Fruit fly (Drosophila melanogaster): ENCODE results near the gene CG13314.

- TF ChIP-seq CTCF (optimal IDR thresholded peaks at IDR 0.05), result no peak
- no peak for TF ChIP-seq CG8478 (optimal IDR thresholded peaks at IDR 0.05)
Measured at dm6 chr3L:8985848-8986320, 4.3 kb downstream of the CG13314 start, which contains the start of gene Galk.

Data from S2 (cell line).